Fruit fly (Drosophila melanogaster) whole organism, larva: ENCODE data around the gene Met75Cb.
A peak's percentile ranks its signal among the peaks of the same experiment; 100 is the strongest.
"Not testable (repeated sequence)": the region's sequence is repeated elsewhere in the genome, so short reads cannot be mapped to it uniquely, and the experiment has no call there.

Experiments
- noc ChIP-seq: fragments of 200-800 bp; sonication (Bioruptor generic); optimal IDR thresholded peaks from 3 replicates; lab custom pipeline; 2019; ENCODE audit warnings: missing biosample characterization, mild to moderate bottlenecking, missing genetic modification characterization, moderate library complexity

Gene Met75Cb

DNA sequence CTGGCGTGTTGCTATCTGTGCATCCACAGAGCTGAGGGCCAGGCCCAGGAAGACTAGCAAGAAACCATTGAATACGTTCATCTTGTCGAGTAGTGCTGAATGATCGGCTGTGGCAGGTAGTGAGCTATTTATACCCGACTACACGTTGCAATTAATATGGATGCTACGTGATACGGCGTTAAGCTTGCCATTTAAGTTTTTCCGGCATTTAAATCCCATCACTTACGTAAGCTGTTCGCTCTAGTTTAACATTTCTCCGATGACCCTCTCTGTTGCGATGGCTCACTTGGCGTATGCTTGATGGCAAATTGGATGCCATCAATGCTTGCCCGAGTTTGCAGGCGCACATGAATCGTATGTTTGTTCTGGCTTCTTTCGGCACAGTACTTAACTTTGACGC, at the start of gene Met75Cb:
Gene Met75Cb (minus strand): TSS at position 101 of the 400 bp plus-strand sequence.
- TF ChIP-seq noc (tag; lab: Kevin White, UChicago), result not testable (repeated sequence)

DNA sequence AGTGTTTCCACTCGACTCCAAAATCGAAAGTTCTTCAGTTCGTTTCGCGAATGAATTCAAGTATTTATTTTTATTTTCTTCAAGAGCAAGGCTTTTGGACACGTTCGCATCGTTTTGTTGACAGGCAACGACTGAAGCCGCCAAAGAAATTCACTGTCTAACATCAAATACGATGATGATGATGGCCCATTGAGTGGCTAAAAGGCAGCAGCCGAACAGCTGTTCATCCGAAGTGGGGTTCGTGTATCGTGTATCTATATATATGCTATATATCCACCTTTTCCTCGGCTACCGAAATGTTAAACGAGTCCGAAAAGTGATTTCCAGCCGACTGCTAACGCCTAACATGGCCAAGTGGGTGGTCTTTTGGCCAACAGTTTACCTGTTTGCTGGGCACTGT, 33.0 kb upstream of the Met75Cb start, which contains the start of gene AstC-R2:
Gene AstC-R2 (minus strand): TSS at position 133 of the 400 bp plus-strand sequence.
- no peak for TF ChIP-seq noc (tag; lab: Kevin White, UChicago)

DNA sequence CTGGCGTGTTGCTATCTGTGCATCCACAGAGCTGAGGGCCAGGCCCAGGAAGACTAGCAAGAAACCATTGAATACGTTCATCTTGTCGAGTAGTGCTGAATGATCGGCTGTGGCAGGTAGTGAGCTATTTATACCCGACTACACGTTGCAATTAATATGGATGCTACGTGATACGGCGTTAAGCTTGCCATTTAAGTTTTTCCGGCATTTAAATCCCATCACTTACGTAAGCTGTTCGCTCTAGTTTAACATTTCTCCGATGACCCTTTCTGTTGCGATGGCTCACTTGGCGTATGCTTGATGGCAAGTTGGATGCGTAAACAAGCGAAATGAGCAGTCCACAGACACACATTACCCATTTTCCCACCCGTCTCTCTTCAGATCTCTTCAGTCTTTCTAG, 2.9 kb upstream of the Met75Cb start, which contains the start of gene Met75Ca:
Gene Met75Ca (minus strand): TSS at position 101 of the 400 bp plus-strand sequence.
- not testable (repeated sequence) for TF ChIP-seq noc (tag; lab: Kevin White, UChicago)

DNA sequence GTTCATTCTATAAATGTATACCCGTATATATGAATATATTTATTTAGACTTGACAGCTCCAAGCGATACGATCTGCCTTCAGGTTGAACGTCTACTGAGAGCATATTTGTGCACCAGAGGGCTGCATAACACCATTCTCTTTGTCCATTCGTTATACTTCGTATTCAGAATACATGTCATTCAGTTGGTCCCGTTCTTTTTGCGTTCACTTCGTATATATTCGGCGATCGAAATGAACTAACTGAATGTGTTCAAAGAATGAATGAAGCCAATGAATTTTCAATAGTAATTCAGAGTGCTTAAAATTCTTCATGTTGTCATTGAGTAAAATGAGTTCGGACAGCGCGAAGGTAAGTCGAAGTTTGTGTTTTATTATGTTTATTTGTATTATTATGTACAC, 6.4 kb downstream of the Met75Cb start, which contains the start of gene CG4306:
Gene CG4306 (minus strand): TSS at position 101 of the 400 bp plus-strand sequence.
- no peak for TF ChIP-seq noc (tag; lab: Kevin White, UChicago)

DNA sequence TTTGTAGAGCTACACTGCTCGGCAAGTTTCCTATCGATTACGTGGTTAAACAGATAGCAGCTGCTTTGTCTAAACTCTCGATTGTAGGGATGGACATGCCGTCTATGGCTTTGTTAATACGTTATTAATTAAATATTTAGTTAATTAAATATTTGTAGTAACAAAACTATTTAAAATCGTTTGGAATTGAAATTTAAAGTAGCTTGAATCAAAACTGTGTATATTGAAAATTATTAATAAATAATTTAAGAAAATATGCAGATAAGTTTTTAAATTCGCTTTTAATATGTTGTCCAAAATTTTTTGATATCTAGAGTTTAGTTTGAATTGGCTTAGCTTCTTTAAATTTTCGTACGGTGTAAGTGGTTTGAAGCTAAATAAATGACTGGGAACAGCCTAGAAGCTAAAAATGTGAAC, 8.4 kb downstream of the Met75Cb start, which contains the start of gene CG32196:
Gene CG32196 (minus strand): TSS at position 38 of the 417 bp plus-strand sequence.
- TF ChIP-seq noc (tag; lab: Kevin White, UChicago), result peak; percentile 76

DNA sequence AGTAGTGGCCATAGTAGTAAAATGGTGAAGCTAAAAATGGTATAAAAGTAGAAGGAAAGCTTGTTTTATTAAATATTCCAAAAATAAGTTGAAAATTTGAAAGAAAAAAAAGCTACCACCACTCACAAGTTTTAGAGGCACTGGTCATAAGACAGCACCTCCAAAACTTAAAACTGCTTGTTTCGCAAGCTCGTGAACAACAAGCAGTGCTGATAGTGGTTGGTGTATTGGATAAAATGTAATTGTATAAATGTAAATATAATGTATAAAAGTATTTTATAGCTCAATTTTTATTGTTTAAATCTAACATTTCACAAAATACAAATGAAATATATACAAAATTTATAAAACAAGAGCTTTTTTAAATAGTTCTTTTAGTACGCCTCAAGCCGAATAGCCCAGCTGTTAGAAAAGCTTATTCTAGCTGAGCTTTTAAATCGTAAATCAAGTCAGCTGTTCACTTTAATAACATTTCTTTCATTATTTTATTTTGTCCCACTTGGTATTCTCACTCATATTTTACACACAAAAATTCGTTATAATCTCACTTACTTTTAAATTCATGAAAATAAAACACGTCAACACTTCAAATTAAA, 9.0 kb downstream of the Met75Cb start:
- no peak for TF ChIP-seq noc (tag; lab: Kevin White, UChicago)

DNA sequence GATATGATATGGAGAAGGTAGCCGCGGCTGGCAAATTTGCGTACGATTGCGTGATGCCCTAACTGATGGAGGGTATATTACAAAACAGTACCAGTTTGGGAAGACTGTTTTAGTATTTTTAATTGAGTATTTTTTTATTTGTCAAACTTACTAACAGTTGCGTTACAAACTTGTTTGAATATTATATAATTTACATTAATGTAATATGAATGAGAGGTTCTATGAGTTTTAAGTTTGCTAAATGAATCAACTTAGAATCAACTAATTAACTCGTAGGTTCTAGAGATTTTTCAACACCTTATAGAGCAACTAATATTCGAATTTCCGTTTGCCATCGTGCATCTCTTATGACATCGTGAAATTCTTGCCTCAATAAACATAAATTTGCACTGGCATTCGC, 19.7 kb downstream of the Met75Cb start:
- no peak for TF ChIP-seq noc (tag; lab: Kevin White, UChicago)

DNA sequence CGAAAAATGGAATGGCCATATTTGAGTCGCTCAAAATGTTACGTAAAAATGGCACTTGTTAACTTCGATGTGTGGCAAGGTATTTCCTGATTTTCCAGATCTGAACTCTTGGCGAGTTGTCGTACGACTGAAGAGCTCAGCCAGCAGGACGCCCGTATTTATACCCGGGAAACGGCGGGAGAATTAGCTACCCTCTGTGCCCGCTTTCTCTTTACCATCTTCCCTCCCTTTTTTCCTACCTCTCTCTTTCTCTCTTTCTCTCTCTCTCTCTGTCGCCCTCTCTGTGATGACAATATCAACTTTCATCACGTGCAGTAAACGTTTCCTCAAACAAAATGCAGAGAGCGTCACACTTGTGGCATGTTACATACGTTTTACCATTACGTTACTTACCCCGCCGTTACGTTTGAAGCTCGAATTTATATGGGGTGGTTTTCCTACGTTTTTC, 29.6 kb downstream of the Met75Cb start, which contains the start of gene skl:
Gene skl (minus strand): TSS at position 134 of the 448 bp plus-strand sequence.
- no peak for TF ChIP-seq noc (tag; lab: Kevin White, UChicago)

DNA sequence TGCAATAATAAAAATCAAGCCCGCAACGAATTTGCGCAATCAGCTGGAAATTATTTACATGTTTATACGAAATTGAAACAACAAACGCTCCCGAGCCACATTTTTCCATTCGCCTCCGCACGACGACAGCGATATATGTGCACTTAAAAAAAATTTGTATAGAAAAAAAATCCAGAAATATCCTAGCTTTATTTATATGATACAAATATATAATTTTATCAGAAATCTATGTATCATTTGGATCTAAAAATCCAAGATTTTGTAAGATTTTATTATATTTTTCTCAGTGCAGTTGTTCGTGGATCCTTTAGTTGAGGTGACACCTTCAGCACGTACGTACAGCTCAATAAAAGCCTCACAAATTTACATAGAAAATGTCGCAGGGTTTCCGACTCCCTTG, 38.8 kb downstream of the Met75Cb start:
- no peak for TF ChIP-seq noc (tag; lab: Kevin White, UChicago)

DNA sequence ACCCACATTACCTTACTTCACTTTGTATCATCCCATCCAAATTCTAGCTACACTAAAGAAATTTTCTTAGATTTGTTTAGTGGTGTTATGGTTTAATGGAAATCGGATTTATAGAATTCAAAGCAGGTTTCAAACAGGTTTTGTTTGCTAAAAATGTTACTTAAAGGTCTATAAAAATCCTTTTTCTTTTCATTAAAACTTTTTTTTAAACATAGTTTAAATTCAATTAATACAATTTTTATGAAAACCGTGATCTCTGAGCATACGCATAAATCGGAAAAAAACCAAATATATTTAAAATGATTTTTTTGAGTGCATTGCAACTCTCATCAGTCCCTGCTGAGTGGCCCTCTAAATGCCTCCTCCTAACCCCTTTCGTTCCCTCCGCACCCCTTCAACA, 44.1 kb downstream of the Met75Cb start:
- no peak for TF ChIP-seq noc (tag; lab: Kevin White, UChicago)

DNA sequence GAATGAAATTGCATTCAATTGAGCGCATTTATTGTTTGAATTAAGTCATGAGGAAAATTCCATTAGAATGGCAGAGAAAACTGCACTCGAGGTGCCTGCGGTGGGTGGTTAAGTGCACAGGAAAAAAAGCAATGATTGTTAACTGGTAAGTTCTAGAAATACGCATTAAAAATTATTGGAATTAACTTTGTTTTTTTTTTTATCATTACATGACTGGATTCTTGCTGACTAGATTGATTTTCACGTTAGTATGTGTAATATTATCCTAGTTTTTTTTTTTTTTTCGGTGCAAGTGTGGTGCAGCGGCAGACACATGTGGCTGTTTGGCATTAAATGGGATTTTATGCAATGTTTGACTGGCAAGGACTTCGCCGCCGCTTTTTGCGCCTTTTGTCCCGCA, 46.4 kb downstream of the Met75Cb start:
- TF ChIP-seq noc (tag; lab: Kevin White, UChicago), result no peak
